Fruit fly (Drosophila melanogaster) whole organism, larva: Measurements from ENCODE around the gene MFS18.

Experiments
- noc ChIP-seq: fragments of 200-800 bp; sonication (Bioruptor generic); optimal IDR thresholded peaks from 3 replicates; lab custom pipeline; 2019; ENCODE audit warnings: missing biosample characterization, mild to moderate bottlenecking, missing genetic modification characterization, moderate library complexity

MFS18 gene

DNA sequence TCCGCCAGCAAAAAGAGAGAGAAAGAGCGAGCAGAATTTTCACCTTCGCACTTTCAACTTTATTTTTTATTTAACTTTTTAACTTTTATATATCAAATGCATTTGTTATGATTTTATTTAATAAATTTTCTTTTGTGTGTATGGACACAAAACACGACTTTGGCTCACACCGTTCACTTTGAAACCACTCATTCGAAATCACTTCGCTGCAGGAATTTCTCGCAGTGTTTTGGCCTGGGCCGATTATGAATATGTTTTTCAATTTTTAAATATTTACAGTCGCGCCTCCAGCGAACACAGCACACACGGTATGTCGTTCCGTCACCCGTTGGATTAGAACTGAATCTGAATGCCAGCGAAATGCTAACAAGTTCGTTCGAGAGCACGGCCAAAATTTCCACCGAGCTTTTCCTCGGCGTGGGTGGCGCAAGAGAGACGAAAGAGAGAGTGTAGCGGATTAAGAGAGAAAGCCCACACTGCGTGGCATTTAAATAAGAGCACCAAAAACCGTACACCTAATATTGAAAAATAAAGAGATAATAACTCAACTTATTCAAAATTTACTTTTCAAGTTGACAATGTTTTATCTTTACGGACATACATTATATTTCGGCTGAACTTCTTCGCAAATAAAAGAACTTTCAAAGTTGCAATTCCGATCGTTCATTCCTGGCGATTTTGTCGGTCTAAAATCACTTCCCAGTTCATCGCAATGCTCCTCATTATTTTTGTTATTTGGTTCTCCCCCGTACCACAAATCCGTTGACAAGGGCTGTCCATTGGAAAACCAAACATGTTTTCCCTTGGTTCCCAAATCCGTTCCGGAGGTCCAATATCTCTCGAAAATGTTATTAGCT is 7.3 kb downstream of the MFS18 start, which contains the start of gene CG15431:
CG15431 (minus strand) TSS at position 402 of the 857 bp plus-strand sequence.
- no peak for TF ChIP-seq noc (tag; lab: Kevin White, UChicago)

dm6 chr2L:4437487-4437886 is 10.9 kb downstream of the MFS18 start, which contains the start of gene CG43056:
Gene CG43056 (plus strand): TSS chr2L:4437787.
- no peak for TF ChIP-seq noc (tag; lab: Kevin White, UChicago)

- TF ChIP-seq noc (tag; lab: Kevin White, UChicago) = no peak
Measured at dm6 chr2L:4433608-4434007, 14.8 kb downstream of the MFS18 start, which contains the start of the genes CG34177 and CG34178. Gene CG34177 (plus strand): TSS chr2L:4433908. Gene CG34178 (plus strand): TSS chr2L:4433908.

DNA sequence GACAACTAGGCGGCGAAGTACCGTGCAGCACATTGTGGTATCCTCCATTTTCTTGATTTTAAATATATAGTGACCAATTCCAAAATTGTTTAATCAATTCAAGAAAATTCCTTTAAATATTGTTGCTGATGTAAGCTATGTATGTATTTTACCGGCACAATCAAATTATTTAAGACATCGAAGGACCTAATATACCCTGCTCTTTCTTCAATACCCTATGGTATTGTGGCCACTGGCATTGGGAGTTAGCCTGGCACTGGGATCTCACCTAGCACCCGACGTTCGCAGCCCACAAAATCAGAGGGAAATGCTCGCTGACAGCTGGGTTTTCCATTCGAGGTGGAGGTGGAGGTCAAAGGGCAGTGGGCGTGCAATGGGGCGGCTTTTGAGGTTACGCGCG is 26.3 kb downstream of the MFS18 start:
- TF ChIP-seq noc (tag; lab: Kevin White, UChicago) = no peak

- TF ChIP-seq noc (tag; lab: Kevin White, UChicago) = no peak
Measured at dm6 chr2L:4418819-4419218, 29.6 kb downstream of the MFS18 start.

- TF ChIP-seq noc (tag; lab: Kevin White, UChicago) = no peak
Measured at dm6 chr2L:4417982-4418381, 30.5 kb downstream of the MFS18 start.

DNA sequence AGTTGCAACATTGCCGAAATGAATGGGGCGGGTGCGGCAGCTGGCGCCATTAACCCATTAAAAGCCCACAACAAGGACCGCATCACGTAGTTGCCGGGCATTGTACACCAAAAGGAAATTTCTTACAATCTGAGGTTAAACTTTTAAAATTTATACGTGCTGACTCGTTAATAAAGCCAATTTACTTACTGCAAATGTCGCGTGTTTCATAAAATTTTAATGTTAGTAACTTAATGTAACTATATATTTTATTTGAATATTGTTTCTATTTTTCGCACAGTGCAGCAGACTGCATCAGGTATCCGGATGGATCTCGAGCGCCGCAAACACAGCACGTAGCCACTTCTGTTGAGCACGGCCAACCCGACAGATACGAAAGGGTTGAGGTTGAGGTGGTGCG is 31.5 kb downstream of the MFS18 start:
- no peak for TF ChIP-seq noc (tag; lab: Kevin White, UChicago)

DNA sequence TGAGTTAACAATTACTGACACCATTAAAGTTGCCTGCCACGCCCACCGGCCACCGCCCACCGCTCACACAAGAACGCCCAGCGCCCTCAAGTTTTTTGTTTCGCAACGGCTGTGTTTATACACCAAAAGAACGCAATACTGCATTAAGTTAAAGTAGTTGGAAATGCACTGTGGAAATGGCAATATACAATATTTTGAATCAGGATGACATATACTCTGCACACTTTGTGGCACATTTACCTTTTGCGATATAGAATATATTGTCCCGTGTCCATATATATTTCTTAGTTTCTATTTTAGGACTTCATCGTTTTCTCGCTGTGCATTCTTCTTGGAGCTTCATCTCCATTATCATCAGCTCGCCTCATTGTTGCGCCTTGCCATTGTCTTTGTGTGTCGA is 32.3 kb downstream of the MFS18 start:
- TF ChIP-seq noc (tag; lab: Kevin White, UChicago) = no peak

dm6 chr2L:4414059-4414458 is 34.4 kb downstream of the MFS18 start:
- no peak for TF ChIP-seq noc (tag; lab: Kevin White, UChicago)

- TF ChIP-seq noc (tag; lab: Kevin White, UChicago) = no peak
Measured at dm6 chr2L:4410855-4411254, 37.6 kb downstream of the MFS18 start, which contains the start of gene CG43055. Gene CG43055 (plus strand): TSS chr2L:4411155.

DNA sequence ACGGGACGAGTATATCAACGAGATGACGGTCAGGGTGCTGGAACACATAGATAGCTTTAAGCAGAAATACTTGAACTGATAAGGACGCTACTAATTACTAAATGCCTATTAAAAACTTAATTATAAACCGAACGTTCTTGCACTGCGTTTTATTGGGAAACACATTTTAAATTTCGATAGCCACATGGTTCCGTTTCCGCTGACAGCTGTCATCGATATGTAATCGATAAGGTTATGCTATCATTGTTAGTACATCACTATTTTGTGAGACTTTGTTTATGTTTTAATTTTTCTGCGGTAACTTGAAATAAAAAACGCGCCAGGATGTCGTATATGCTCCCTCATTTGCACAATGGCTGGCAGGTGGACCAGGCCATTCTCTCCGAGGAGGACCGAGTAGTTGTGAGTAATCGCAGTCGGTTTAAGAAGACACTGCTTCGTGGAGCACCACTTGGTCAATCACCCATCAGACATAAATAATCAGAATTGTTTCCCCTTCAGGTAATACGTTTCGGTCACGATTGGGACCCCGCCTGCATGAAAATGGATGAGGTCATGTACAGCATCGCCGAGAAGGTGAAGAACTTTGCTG is 45.3 kb downstream of the MFS18 start, which contains the start of gene Dim1:
Dim1 (plus strand) TSS at position 239 of the 592 bp plus-strand sequence.
- no peak for TF ChIP-seq noc (tag; lab: Kevin White, UChicago)

DNA sequence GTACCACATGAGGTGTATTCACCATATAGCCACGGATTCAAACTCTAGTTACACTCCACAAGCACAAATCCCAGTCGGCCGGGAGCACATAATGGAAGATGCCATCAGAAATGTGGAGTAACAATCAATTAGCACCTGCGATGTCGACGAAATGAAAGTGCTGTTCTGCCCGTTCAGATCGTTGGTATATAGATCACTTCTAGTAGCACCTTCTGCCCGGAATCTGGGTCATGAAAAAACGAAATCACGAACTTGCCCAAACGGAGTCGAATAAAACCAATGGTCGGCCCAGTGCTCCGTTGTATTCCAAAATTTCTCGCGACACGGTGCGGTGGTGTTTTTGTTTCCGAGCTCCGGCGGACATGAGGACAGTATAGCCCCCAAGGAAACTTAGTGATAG is 47.8 kb downstream of the MFS18 start, which contains the start of gene CG33003:
CG33003 (plus strand) TSS at position 301 of the 400 bp plus-strand sequence.
- no peak for TF ChIP-seq noc (tag; lab: Kevin White, UChicago)
